Fruit fly (Drosophila melanogaster) whole organism, prepupa: ENCODE data around the gene BtbVII.
A peak's percentile ranks its signal among the peaks of the same experiment; 100 is the strongest.

Source experiments
- Blimp-1 ChIP-seq: fragments of 200-800 bp; sonication (Bioruptor generic); optimal IDR thresholded peaks from 3 replicates; lab custom pipeline; 2017; ENCODE audit warnings: missing biosample characterization, missing genetic modification characterization, mild to moderate bottlenecking, moderate library complexity, missing genetic modification reagents
- CG10631 ChIP-seq: fragments of 200-800 bp; sonication (Bioruptor generic); optimal IDR thresholded peaks from 2 replicates; lab custom pipeline; 2016; ENCODE audit warnings: missing biosample characterization, missing genetic modification characterization
- CG10669 ChIP-seq: fragments of 200-800 bp; sonication (Bioruptor generic); optimal IDR thresholded peaks from 3 replicates; lab custom pipeline; 2018; ENCODE audit warnings: missing biosample characterization, mild to moderate bottlenecking, missing genetic modification characterization, moderate library complexity
- CG11294 ChIP-seq: fragments of 200-800 bp; sonication (Bioruptor generic); IDR thresholded peaks from 2 replicates; pipeline ENCODE4 v1.3.6; 2022; ENCODE audit warnings: missing biosample characterization, missing genetic modification characterization
- CG11762 ChIP-seq: fragments of 200-800 bp; sonication (Bioruptor generic); optimal IDR thresholded peaks from 3 replicates; lab custom pipeline; 2016; ENCODE audit warnings: missing biosample characterization, missing genetic modification characterization; ENCODE audit not compliant: insufficient read depth
- CG11902 ChIP-seq: fragments of 200-800 bp; sonication (Bioruptor generic); optimal IDR thresholded peaks from 3 replicates; lab custom pipeline; 2016; ENCODE audit warnings: missing biosample characterization, missing genetic modification characterization
- CG16779 ChIP-seq: fragments of 200-800 bp; sonication (Bioruptor generic); optimal IDR thresholded peaks from 3 replicates; lab custom pipeline; 2017; ENCODE audit warnings: missing biosample characterization, mild to moderate bottlenecking, missing genetic modification characterization
- CG31627 ChIP-seq: fragments of 200-800 bp; sonication (Bioruptor generic); optimal IDR thresholded peaks from 3 replicates; lab custom pipeline; 2016; ENCODE audit warnings: missing biosample characterization, missing genetic modification characterization
- CG32006 ChIP-seq: fragments of 200-800 bp; sonication (Bioruptor generic); optimal IDR thresholded peaks from 3 replicates; lab custom pipeline; 2017; ENCODE audit warnings: missing biosample characterization, mild to moderate bottlenecking, missing genetic modification characterization
- CG34406 ChIP-seq: fragments of 200-800 bp; sonication (Bioruptor generic); optimal IDR thresholded peaks from 3 replicates; lab custom pipeline; 2016; ENCODE audit warnings: missing biosample characterization, missing genetic modification characterization
- CG3919 ChIP-seq: fragments of 200-800 bp; sonication (Bioruptor generic); optimal IDR thresholded peaks from 3 replicates; lab custom pipeline; 2016; ENCODE audit warnings: missing biosample characterization, missing genetic modification characterization
- CG4318 ChIP-seq: fragments of 200-800 bp; sonication (Bioruptor generic); optimal IDR thresholded peaks from 3 replicates; lab custom pipeline; 2017; ENCODE audit warnings: missing biosample characterization, mild to moderate bottlenecking, missing genetic modification characterization
- CG6163 ChIP-seq: fragments of 200-800 bp; sonication (Bioruptor generic); IDR thresholded peaks from 3 replicates; pipeline ENCODE4 v1.3.6; 2022; ENCODE audit warnings: missing biosample characterization, missing genetic modification characterization
- CG6276 ChIP-seq: fragments of 200-800 bp; sonication (Bioruptor generic); optimal IDR thresholded peaks from 2 replicates; lab custom pipeline; 2017; ENCODE audit warnings: missing biosample characterization, mild to moderate bottlenecking, missing genetic modification characterization
- CG6792 ChIP-seq: fragments of 200-800 bp; sonication (Bioruptor generic); optimal IDR thresholded peaks from 3 replicates; lab custom pipeline; 2016; ENCODE audit warnings: missing biosample characterization, missing genetic modification characterization
- CG6854 ChIP-seq: fragments of 200-800 bp; sonication (Bioruptor generic); optimal IDR thresholded peaks from 2 replicates; lab custom pipeline; 2017; ENCODE audit warnings: missing biosample characterization, mild to moderate bottlenecking, missing genetic modification characterization
- CG7368 ChIP-seq: fragments of 200-800 bp; sonication (Bioruptor generic); optimal IDR thresholded peaks from 3 replicates; lab custom pipeline; 2016; ENCODE audit warnings: missing biosample characterization, missing genetic modification characterization
- CG8119 ChIP-seq: fragments of 200-800 bp; sonication (Bioruptor generic); IDR thresholded peaks from 3 replicates; pipeline ENCODE4 v1.3.6; 2022; ENCODE audit warnings: missing biosample characterization, missing genetic modification characterization
- CG8319 ChIP-seq: fragments of 200-800 bp; sonication (Bioruptor generic); optimal IDR thresholded peaks from 3 replicates; lab custom pipeline; 2016; ENCODE audit warnings: missing biosample characterization, missing genetic modification characterization
- CG8632 ChIP-seq: fragments of 200-800 bp; sonication (Bioruptor generic); optimal IDR thresholded peaks from 3 replicates; lab custom pipeline; 2016; ENCODE audit warnings: missing biosample characterization, missing genetic modification characterization
- CG9139 ChIP-seq: fragments of 200-800 bp; sonication (Bioruptor generic); optimal IDR thresholded peaks from 3 replicates; lab custom pipeline; 2017; ENCODE audit warnings: missing biosample characterization, mild to moderate bottlenecking, missing genetic modification characterization
- Eip75B ChIP-seq: fragments of 200-800 bp; sonication (Bioruptor generic); optimal IDR thresholded peaks from 3 replicates; lab custom pipeline; 2016; ENCODE audit warnings: missing biosample characterization, missing genetic modification characterization
- Eip78C ChIP-seq: fragments of 200-800 bp; sonication (Bioruptor generic); peaks from one replicate; lab custom pipeline; 2016; ENCODE audit warnings: missing biosample characterization, missing genetic modification characterization
- Eip93F ChIP-seq: fragments of 200-800 bp; sonication (Bioruptor generic); optimal IDR thresholded peaks from 2 replicates; lab custom pipeline; 2016; ENCODE audit warnings: missing biosample characterization, mild to moderate bottlenecking, missing genetic modification characterization
- Ets21C ChIP-seq: fragments of 200-800 bp; sonication (Bioruptor generic); optimal IDR thresholded peaks from 3 replicates; lab custom pipeline; 2016; ENCODE audit warnings: missing biosample characterization, missing genetic modification characterization
- Ets96B ChIP-seq: fragments of 200-800 bp; optimal IDR thresholded peaks from 2 replicates; lab custom pipeline; 2019; ENCODE audit warnings: missing biosample characterization, mild to moderate bottlenecking, missing genetic modification characterization, moderate library complexity
- Hr38 ChIP-seq: sonication (Bioruptor generic); optimal IDR thresholded peaks from 2 replicates; lab custom pipeline; 2016; ENCODE audit warnings: missing biosample characterization, missing genetic modification characterization
- Hr39 ChIP-seq: fragments of 200-800 bp; sonication (Bioruptor generic); optimal IDR thresholded peaks from 2 replicates; lab custom pipeline; 2016; ENCODE audit warnings: missing biosample characterization, missing genetic modification characterization
- Hr4 ChIP-seq: fragments of 200-800 bp; sonication (Bioruptor generic); optimal IDR thresholded peaks from 3 replicates; lab custom pipeline; 2016; ENCODE audit warnings: missing biosample characterization, missing genetic modification characterization
- Lpt ChIP-seq: fragments of 200-800 bp; sonication (Bioruptor generic); optimal IDR thresholded peaks from 3 replicates; lab custom pipeline; 2016; ENCODE audit warnings: missing biosample characterization, missing genetic modification characterization
- Met ChIP-seq: fragments of 200-800 bp; sonication (Bioruptor generic); optimal IDR thresholded peaks from 3 replicates; lab custom pipeline; 2016; ENCODE audit warnings: missing biosample characterization, missing genetic modification characterization
- OdsH ChIP-seq: fragments of 200-800 bp; sonication (Bioruptor generic); optimal IDR thresholded peaks from 3 replicates; lab custom pipeline; 2016; ENCODE audit warnings: missing biosample characterization, missing genetic modification characterization
- Smox ChIP-seq: fragments of 200-800 bp; sonication (Bioruptor generic); optimal IDR thresholded peaks from 3 replicates; lab custom pipeline; 2016; ENCODE audit warnings: missing biosample characterization, missing genetic modification characterization
- Sox102F ChIP-seq: fragments of 200-800 bp; sonication (Bioruptor generic); optimal IDR thresholded peaks from 2 replicates; lab custom pipeline; 2016; ENCODE audit warnings: missing biosample characterization, mild to moderate bottlenecking, missing genetic modification characterization
- achi ChIP-seq: fragments of 200-800 bp; sonication (Bioruptor generic); optimal IDR thresholded peaks from 3 replicates; lab custom pipeline; 2016; ENCODE audit warnings: missing biosample characterization, missing genetic modification characterization
- acj6 ChIP-seq: fragments of 200-800 bp; sonication (Bioruptor generic); optimal IDR thresholded peaks from 3 replicates; lab custom pipeline; 2016; ENCODE audit warnings: missing biosample characterization, missing genetic modification characterization
- cyc ChIP-seq: fragments of 200-800 bp; sonication (Bioruptor generic); optimal IDR thresholded peaks from 3 replicates; lab custom pipeline; 2016; ENCODE audit warnings: missing biosample characterization, missing genetic modification characterization
- dac ChIP-seq: fragments of 200-800 bp; sonication (Bioruptor generic); optimal IDR thresholded peaks from 2 replicates; lab custom pipeline; 2017; ENCODE audit warnings: missing biosample characterization, mild to moderate bottlenecking, missing genetic modification characterization
- dsx ChIP-seq: fragments of 200-800 bp; optimal IDR thresholded peaks from 3 replicates; lab custom pipeline; 2019; ENCODE audit warnings: missing biosample characterization, mild to moderate bottlenecking, missing genetic modification characterization, moderate library complexity; ENCODE audit not compliant: poor library complexity, severe bottlenecking
- esn ChIP-seq: fragments of 200-800 bp; sonication (Bioruptor generic); optimal IDR thresholded peaks from 2 replicates; lab custom pipeline; 2016; ENCODE audit warnings: missing biosample characterization, mild to moderate bottlenecking, missing genetic modification characterization, moderate library complexity
- fd85E ChIP-seq: fragments of 200-800 bp; sonication (Bioruptor generic); optimal IDR thresholded peaks from 3 replicates; lab custom pipeline; 2016; ENCODE audit warnings: missing biosample characterization, missing genetic modification characterization
- fkh ChIP-seq: fragments of 200-800 bp; sonication (Bioruptor generic); optimal IDR thresholded peaks from 3 replicates; lab custom pipeline; 2017; ENCODE audit warnings: missing biosample characterization, mild to moderate bottlenecking, missing genetic modification characterization, moderate library complexity
- pdm3 ChIP-seq: fragments of 200-800 bp; sonication (Bioruptor generic); optimal IDR thresholded peaks from 3 replicates; lab custom pipeline; 2016; ENCODE audit warnings: missing biosample characterization, missing genetic modification characterization
- salr ChIP-seq, 2 experiments: fragments of 200-800 bp; sonication (Bioruptor generic); optimal IDR thresholded peaks; 3 replicates each; lab custom pipeline; 2016 to 2018; ENCODE audit warnings: missing biosample characterization in 2 of 2, missing genetic modification characterization in 2 of 2, mild to moderate bottlenecking in 1 of 2
- spab ChIP-seq: fragments of 200-800 bp; sonication (Bioruptor generic); optimal IDR thresholded peaks from 2 replicates; lab custom pipeline; 2017; ENCODE audit warnings: missing biosample characterization, mild to moderate bottlenecking, missing genetic modification characterization, missing genetic modification reagents
- ss ChIP-seq, 2 experiments: fragments of 200-800 bp; sonication (Bioruptor generic); optimal IDR thresholded peaks; 2 replicates in 1 of 2; 3 replicates in 1 of 2; lab custom pipeline; 2017 to 2018; ENCODE audit warnings: mild to moderate bottlenecking in 2 of 2, missing biosample characterization in 2 of 2, missing genetic modification characterization in 2 of 2, moderate library complexity in 1 of 2
- svp ChIP-seq: fragments of 200-800 bp; sonication (Bioruptor generic); peaks from one replicate; lab custom pipeline; 2016; ENCODE audit warnings: missing biosample characterization, missing genetic modification characterization
- topi ChIP-seq: fragments of 200-800 bp; sonication (Bioruptor generic); optimal IDR thresholded peaks from 3 replicates; lab custom pipeline; 2016; ENCODE audit warnings: missing biosample characterization, missing genetic modification characterization

Gene BtbVII

DNA sequence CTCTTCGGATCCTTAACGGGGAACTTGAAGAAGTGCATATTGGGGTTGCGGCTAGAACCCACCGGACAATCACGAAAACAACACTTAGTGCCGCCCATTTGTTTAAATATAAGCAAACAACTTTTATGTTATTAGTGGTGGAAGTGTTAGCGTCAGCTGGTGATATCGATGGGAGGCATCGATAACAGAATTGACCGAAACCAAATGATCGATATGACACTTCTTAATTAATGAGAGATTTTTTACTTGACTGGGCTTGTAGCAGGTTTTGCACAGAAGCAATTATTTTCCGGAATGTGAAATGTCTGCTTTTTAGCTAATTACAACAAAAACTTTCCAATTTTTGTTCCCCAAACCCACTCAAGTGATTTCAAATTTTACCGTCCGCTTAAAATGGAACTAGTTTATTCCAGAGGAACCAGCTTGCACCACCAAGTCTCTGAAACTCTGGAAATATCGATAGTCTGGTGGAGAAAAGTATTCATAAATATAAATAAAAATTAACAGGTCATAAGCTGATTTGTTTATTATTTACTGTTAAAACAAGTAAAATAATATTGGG, 44.0 kb downstream of the BtbVII start, which contains the start of gene CG14965:
CG14965 (minus strand) TSS at position 159 of the 562 bp plus-strand sequence.
- TF ChIP-seq salr (GFP tag; optimal IDR thresholded peaks at IDR 0.05; lab: Kevin White, UChicago) (no peak), fkh (GFP tag; lab: Kevin White, UChicago) (peak; percentile 85)
- TF ChIP-seq, all 60 proteins: peak for 1

DNA sequence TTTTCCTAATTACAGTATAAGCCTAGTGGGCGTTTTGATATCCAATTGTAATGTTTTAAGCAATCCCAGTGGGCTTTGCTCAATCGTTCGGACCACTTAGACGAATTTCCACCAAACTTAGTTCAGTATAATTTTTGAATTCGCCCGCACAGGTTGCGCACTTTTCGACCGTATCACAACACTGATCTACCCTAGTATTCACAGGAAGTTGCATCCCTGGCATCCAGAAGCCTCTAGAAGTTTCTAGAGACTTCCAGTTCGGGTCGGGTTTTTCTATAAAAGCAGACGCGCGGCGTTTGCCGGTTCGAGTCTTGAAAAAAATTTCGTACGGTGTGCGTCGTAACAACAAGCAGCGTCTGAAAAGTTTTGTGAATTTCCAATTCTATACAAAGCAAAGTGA, 44.5 kb downstream of the BtbVII start, which contains the start of gene Hsp83:
Hsp83 (plus strand) TSS at position 58 of the 400 bp plus-strand sequence.
- peak; percentile 68 for TF ChIP-seq dac
- TF ChIP-seq Blimp-1 (GFP tag; lab: Kevin White, UChicago) = peak; percentile 91
- peak; percentile 75 for TF ChIP-seq Hr39 (GFP tag; lab: Kevin White, UChicago)
- peak; percentile 96 for TF ChIP-seq CG7368 (GFP tag; lab: Kevin White, UChicago)
- peak; percentile 82 for TF ChIP-seq fkh (GFP tag; lab: Kevin White, UChicago)
- peak; percentile 84 for TF ChIP-seq OdsH (GFP tag; lab: Kevin White, UChicago)
- peak; percentile 68 for TF ChIP-seq Ets96B (tag; lab: Kevin White, UChicago)
- no peak for TF ChIP-seq svp (GFP tag; lab: Kevin White, UChicago)
- TF ChIP-seq spab (GFP tag; lab: Kevin White, UChicago) = peak; percentile 79
- TF ChIP-seq salr (GFP tag; optimal IDR thresholded peaks at IDR 0.05; lab: Kevin White, UChicago) = peak; percentile 3 to 90
- peak; percentile 77 for TF ChIP-seq CG10631 (GFP tag; lab: Kevin White, UChicago)
- TF ChIP-seq CG8319 (GFP tag; lab: Kevin White, UChicago) = peak; percentile 89
- peak; percentile 85 for TF ChIP-seq acj6 (GFP tag; lab: Kevin White, UChicago)
- no peak for TF ChIP-seq CG6276 (GFP tag; lab: Kevin White, UChicago)
- peak; percentile 94 for TF ChIP-seq fd85E (GFP tag; lab: Kevin White, UChicago)
- peak; percentile 77 for TF ChIP-seq dsx (GFP tag; lab: Kevin White, UChicago)
- peak; percentile 34 for TF ChIP-seq CG4318 (GFP tag; lab: Kevin White, UChicago)
- TF ChIP-seq Hr38 (GFP tag; lab: Kevin White, UChicago) = no peak
- peak; percentile 88 for TF ChIP-seq Smox (GFP tag; lab: Kevin White, UChicago)
- peak; percentile 92 for TF ChIP-seq topi (GFP tag; lab: Kevin White, UChicago)
- TF ChIP-seq CG16779 (tag; lab: Kevin White, UChicago) = peak; percentile 98
- TF ChIP-seq Hr4 (GFP tag; lab: Kevin White, UChicago) = peak; percentile 72
- TF ChIP-seq Eip78C (GFP tag; lab: Kevin White, UChicago) = peak; percentile 99
- peak; percentile 88 for TF ChIP-seq achi (GFP tag; lab: Kevin White, UChicago)
- TF ChIP-seq CG11762 (GFP tag; lab: Kevin White, UChicago) = peak; percentile 82
- TF ChIP-seq CG3919 (GFP tag; lab: Kevin White, UChicago) = peak; percentile 96
- TF ChIP-seq Sox102F (GFP tag; lab: Kevin White, UChicago) = peak; percentile 98
- peak; percentile 90 for TF ChIP-seq CG6792 (GFP tag; lab: Kevin White, UChicago)
- peak; percentile 97 for TF ChIP-seq esn (GFP tag; lab: Kevin White, UChicago)
- TF ChIP-seq CG6163 (GFP tag; lab: Robert Waterston, UW) = peak; percentile 97
- peak; percentile 34 for TF ChIP-seq CG11902 (GFP tag; lab: Kevin White, UChicago)
- peak; percentile 95 for TF ChIP-seq Eip75B (GFP tag; lab: Kevin White, UChicago)
- peak; percentile 100 for TF ChIP-seq CG6854 (GFP tag; lab: Kevin White, UChicago)
- TF ChIP-seq CG34406 = peak; percentile 93
- peak; percentile 90 for TF ChIP-seq cyc
- TF ChIP-seq Lpt = peak; percentile 32
- TF ChIP-seq CG11294 (GFP tag; lab: Robert Waterston, UW) = peak; percentile 53; the same call in 1 of the 2 replicates
- TF ChIP-seq ss (GFP tag; optimal IDR thresholded peaks at IDR 0.05; lab: Kevin White, UChicago) = peak; percentile 98
- TF ChIP-seq CG9139 (GFP tag; lab: Kevin White, UChicago) = peak; percentile 98
- peak; percentile 69 for TF ChIP-seq CG32006 (GFP tag; lab: Kevin White, UChicago)
- TF ChIP-seq Met = peak; percentile 94
- TF ChIP-seq CG31627 (GFP tag; lab: Kevin White, UChicago) = peak; percentile 83
- TF ChIP-seq CG8119 (GFP tag; lab: Robert Waterston, UW) = peak; percentile 82
- TF ChIP-seq CG10669 (GFP tag; lab: Kevin White, UChicago) = peak; percentile 90
- TF ChIP-seq Eip93F (GFP tag; lab: Kevin White, UChicago) = peak; percentile 89
- TF ChIP-seq pdm3 = peak; percentile 88
- TF ChIP-seq CG8632 (GFP tag; lab: Kevin White, UChicago) = peak; percentile 92
- peak; percentile 76 for TF ChIP-seq Ets21C (GFP tag; lab: Kevin White, UChicago)
